Worm (Caenorhabditis elegans) whole organism, L2 larva: ENCODE results near the gene osta-2.
"Not testable (repeated sequence)": the region's sequence is repeated elsewhere in the genome, so short reads cannot be mapped to it uniquely, and the experiment has no call there.

Experiments used
- C34F6.9 ChIP-seq: fragments of 150-350 bp; optimal IDR thresholded peaks from 2 replicates; lab custom pipeline; 2014; ENCODE audit warnings: missing biosample characterization, missing genetic modification characterization
- F13H6.1 ChIP-seq: sonication (generic microtip); optimal IDR thresholded peaks from 2 replicates; lab custom pipeline; 2016; ENCODE audit warnings: missing genetic modification characterization, missing compliant biosample characterization
- Y55F3AM.14 ChIP-seq: fragments of 200-800 bp; sonication (Bioruptor generic); optimal IDR thresholded peaks from 2 replicates; lab custom pipeline; 2018; ENCODE audit warnings: mild to moderate bottlenecking, missing genetic modification characterization, missing compliant biosample characterization
- ZK546.5 ChIP-seq: sonication (generic microtip); optimal IDR thresholded peaks from 2 replicates; lab custom pipeline; 2017; ENCODE audit warnings: missing biosample characterization, missing genetic modification characterization
- alr-1 ChIP-seq: fragments of 150-350 bp; optimal IDR thresholded peaks from 2 replicates; lab custom pipeline; 2014; ENCODE audit warnings: missing biosample characterization, missing genetic modification characterization
- crh-2 ChIP-seq: sonication (generic microtip); optimal IDR thresholded peaks from 2 replicates; lab custom pipeline; 2017; ENCODE audit warnings: missing biosample characterization, missing genetic modification characterization
- fos-1 ChIP-seq: fragments of 150-350 bp; optimal IDR thresholded peaks from 2 replicates; lab custom pipeline; 2014; ENCODE audit warnings: missing biosample characterization, missing genetic modification characterization
- nhr-12 ChIP-seq: fragments of 150-350 bp; optimal IDR thresholded peaks from 2 replicates; lab custom pipeline; 2014; ENCODE audit warnings: missing biosample characterization, missing genetic modification characterization
- nhr-77 ChIP-seq: fragments of 150-350 bp; optimal IDR thresholded peaks from 2 replicates; lab custom pipeline; 2014; ENCODE audit warnings: missing biosample characterization, missing genetic modification characterization
- sma-3 ChIP-seq: sonication (generic microtip); optimal IDR thresholded peaks from 2 replicates; lab custom pipeline; 2016; ENCODE audit warnings: missing genetic modification reagents, missing genetic modification characterization, missing compliant biosample characterization
- sma-9 ChIP-seq, 2 experiments: fragments of 150-350 bp in 1 of 2; sonication (generic microtip) in 1 of 2; optimal IDR thresholded peaks; 2 replicates each; lab custom pipeline; 2014 to 2016; ENCODE audit warnings: missing genetic modification characterization in 2 of 2, mild to moderate bottlenecking in 1 of 2, missing biosample characterization in 1 of 2, missing compliant biosample characterization in 1 of 2, missing genetic modification reagents in 1 of 2, moderate library complexity in 1 of 2
- zag-1 ChIP-seq: fragments of 150-350 bp; optimal IDR thresholded peaks from 2 replicates; lab custom pipeline; 2014; ENCODE audit warnings: missing biosample characterization, missing genetic modification characterization
- ztf-11 ChIP-seq: sonication (generic microtip); optimal IDR thresholded peaks from 2 replicates; lab custom pipeline; 2017; ENCODE audit warnings: missing biosample characterization, missing genetic modification characterization

Gene osta-2

DNA sequence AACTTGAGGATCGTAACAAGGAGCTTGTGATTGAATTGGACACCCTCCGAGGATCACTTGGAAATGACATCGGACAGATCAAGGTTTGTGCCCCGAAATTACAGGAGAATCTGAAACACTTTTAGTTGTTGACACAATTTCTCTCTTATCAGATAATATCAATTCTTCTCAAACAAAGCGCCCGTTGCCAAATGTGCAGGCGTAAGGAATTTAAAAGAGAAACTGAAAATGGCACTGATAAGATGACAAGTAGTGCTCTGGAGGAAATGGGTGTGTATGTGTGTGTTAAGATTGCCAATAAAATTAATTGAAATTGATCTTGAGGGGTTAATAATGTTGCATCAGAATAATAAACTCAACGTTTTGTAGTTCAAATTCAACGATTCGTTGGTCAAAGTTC is 43.9 kb downstream of the osta-2 start:
- peak; percentile 16 for TF ChIP-seq sma-9 (GFP tag; optimal IDR thresholded peaks at IDR 0.05; lab: Kevin White, UChicago)
- TF ChIP-seq sma-9 (tag; optimal IDR thresholded peaks at IDR 0.05; lab: Kevin White, UChicago), result no peak
- TF ChIP-seq fos-1 (tag; lab: Kevin White, UChicago), result peak; percentile 76
- TF ChIP-seq nhr-77 (tag; lab: Kevin White, UChicago), result no peak
- peak; percentile 10 for TF ChIP-seq crh-2 (tag; lab: Kevin White, UChicago)

- TF ChIP-seq alr-1 (no peak), sma-3 (no peak), Y55F3AM.14 (GFP tag; lab: Kevin White, UChicago) (no peak), C34F6.9 (tag; lab: Kevin White, UChicago) (no peak), nhr-12 (tag; lab: Kevin White, UChicago) (no peak), F13H6.1 (tag; lab: Kevin White, UChicago) (no peak), ztf-11 (tag; lab: Kevin White, UChicago) (no peak)
Measured at ce11 chrII:5754168-5754567, 46.7 kb downstream of the osta-2 start, which contains the start of gene F10C1.8. TSS of gene F10C1.8 (plus strand) at chrII:5754468.

DNA sequence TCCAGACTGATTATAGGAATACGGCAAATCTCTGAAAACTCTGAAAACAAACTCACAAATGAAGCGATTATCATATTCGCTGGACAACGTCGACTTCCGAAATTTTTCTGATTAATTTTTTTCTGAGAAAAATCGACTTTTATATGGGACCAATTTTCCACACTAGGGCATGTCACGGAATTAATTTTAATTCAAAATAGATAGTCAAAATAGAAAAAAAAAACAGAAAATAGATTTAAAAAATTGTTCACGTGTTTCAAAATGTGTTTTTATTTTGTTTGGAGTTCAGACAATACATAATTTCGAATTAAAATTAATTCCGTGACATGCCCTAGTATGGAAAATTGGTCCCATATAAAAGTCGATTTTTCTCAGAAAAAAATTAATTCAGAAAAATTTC is 50.2 kb downstream of the osta-2 start, which contains the start of the genes F10C1.3 and F10C1.23:
F10C1.3 (minus strand) TSS at position 101 of the 400 bp plus-strand sequence.
F10C1.23 (plus strand) TSS at position 385 of the 400 bp plus-strand sequence.
- not testable (repeated sequence) for TF ChIP-seq zag-1, fos-1, ZK546.5 (tag; lab: Kevin White, UChicago)
